Fruit fly (Drosophila melanogaster) whole organism, prepupa: ENCODE results near the gene lute.

Experiments
- Blimp-1 ChIP-seq: fragments of 200-800 bp; sonication (Bioruptor generic); optimal IDR thresholded peaks from 3 replicates; lab custom pipeline; 2017; ENCODE audit warnings: missing biosample characterization, missing genetic modification characterization, mild to moderate bottlenecking, moderate library complexity, missing genetic modification reagents
- CG10631 ChIP-seq: fragments of 200-800 bp; sonication (Bioruptor generic); optimal IDR thresholded peaks from 2 replicates; lab custom pipeline; 2016; ENCODE audit warnings: missing biosample characterization, missing genetic modification characterization
- CG11902 ChIP-seq: fragments of 200-800 bp; sonication (Bioruptor generic); optimal IDR thresholded peaks from 3 replicates; lab custom pipeline; 2016; ENCODE audit warnings: missing biosample characterization, missing genetic modification characterization
- CG15336 ChIP-seq: fragments of 200-800 bp; sonication (Bioruptor generic); IDR thresholded peaks from 2 replicates; pipeline ENCODE4 v1.3.6; 2022; ENCODE audit warnings: missing biosample characterization, missing genetic modification characterization
- CG1621 ChIP-seq: fragments of 200-800 bp; sonication (Bioruptor generic); optimal IDR thresholded peaks from 3 replicates; lab custom pipeline; 2018; ENCODE audit warnings: missing biosample characterization, mild to moderate bottlenecking, missing genetic modification characterization
- CG16779 ChIP-seq: fragments of 200-800 bp; sonication (Bioruptor generic); optimal IDR thresholded peaks from 3 replicates; lab custom pipeline; 2017; ENCODE audit warnings: missing biosample characterization, mild to moderate bottlenecking, missing genetic modification characterization
- CG3032 ChIP-seq: fragments of 200-800 bp; optimal IDR thresholded peaks from 2 replicates; lab custom pipeline; 2019; ENCODE audit warnings: missing biosample characterization, mild to moderate bottlenecking, missing genetic modification characterization, moderate library complexity
- CG34406 ChIP-seq: fragments of 200-800 bp; sonication (Bioruptor generic); optimal IDR thresholded peaks from 3 replicates; lab custom pipeline; 2016; ENCODE audit warnings: missing biosample characterization, missing genetic modification characterization
- CG3919 ChIP-seq: fragments of 200-800 bp; sonication (Bioruptor generic); optimal IDR thresholded peaks from 3 replicates; lab custom pipeline; 2016; ENCODE audit warnings: missing biosample characterization, missing genetic modification characterization
- CG4318 ChIP-seq: fragments of 200-800 bp; sonication (Bioruptor generic); optimal IDR thresholded peaks from 3 replicates; lab custom pipeline; 2017; ENCODE audit warnings: missing biosample characterization, mild to moderate bottlenecking, missing genetic modification characterization
- CG6163 ChIP-seq: fragments of 200-800 bp; sonication (Bioruptor generic); IDR thresholded peaks from 3 replicates; pipeline ENCODE4 v1.3.6; 2022; ENCODE audit warnings: missing biosample characterization, missing genetic modification characterization
- CG6276 ChIP-seq: fragments of 200-800 bp; sonication (Bioruptor generic); optimal IDR thresholded peaks from 2 replicates; lab custom pipeline; 2017; ENCODE audit warnings: missing biosample characterization, mild to moderate bottlenecking, missing genetic modification characterization
- CG6808 ChIP-seq: fragments of 200-800 bp; sonication (Bioruptor generic); optimal IDR thresholded peaks from 3 replicates; lab custom pipeline; 2017; ENCODE audit warnings: missing biosample characterization, missing genetic modification characterization, mild to moderate bottlenecking, moderate library complexity, missing genetic modification reagents
- CG8119 ChIP-seq: fragments of 200-800 bp; sonication (Bioruptor generic); IDR thresholded peaks from 3 replicates; pipeline ENCODE4 v1.3.6; 2022; ENCODE audit warnings: missing biosample characterization, missing genetic modification characterization
- CG8319 ChIP-seq: fragments of 200-800 bp; sonication (Bioruptor generic); optimal IDR thresholded peaks from 3 replicates; lab custom pipeline; 2016; ENCODE audit warnings: missing biosample characterization, missing genetic modification characterization
- CG9139 ChIP-seq: fragments of 200-800 bp; sonication (Bioruptor generic); optimal IDR thresholded peaks from 3 replicates; lab custom pipeline; 2017; ENCODE audit warnings: missing biosample characterization, mild to moderate bottlenecking, missing genetic modification characterization
- Eip75B ChIP-seq: fragments of 200-800 bp; sonication (Bioruptor generic); optimal IDR thresholded peaks from 3 replicates; lab custom pipeline; 2016; ENCODE audit warnings: missing biosample characterization, missing genetic modification characterization
- Eip78C ChIP-seq: fragments of 200-800 bp; sonication (Bioruptor generic); peaks from one replicate; lab custom pipeline; 2016; ENCODE audit warnings: missing biosample characterization, missing genetic modification characterization
- Ets96B ChIP-seq: fragments of 200-800 bp; optimal IDR thresholded peaks from 2 replicates; lab custom pipeline; 2019; ENCODE audit warnings: missing biosample characterization, mild to moderate bottlenecking, missing genetic modification characterization, moderate library complexity
- Gug ChIP-seq: fragments of 200-800 bp; sonication (Bioruptor generic); IDR thresholded peaks from 2 replicates; pipeline ENCODE4 v1.3.6; 2022; ENCODE audit warnings: missing biosample characterization, missing genetic modification characterization
- Hr38 ChIP-seq: sonication (Bioruptor generic); optimal IDR thresholded peaks from 2 replicates; lab custom pipeline; 2016; ENCODE audit warnings: missing biosample characterization, missing genetic modification characterization
- Hr39 ChIP-seq: fragments of 200-800 bp; sonication (Bioruptor generic); optimal IDR thresholded peaks from 2 replicates; lab custom pipeline; 2016; ENCODE audit warnings: missing biosample characterization, missing genetic modification characterization
- Hr4 ChIP-seq: fragments of 200-800 bp; sonication (Bioruptor generic); optimal IDR thresholded peaks from 3 replicates; lab custom pipeline; 2016; ENCODE audit warnings: missing biosample characterization, missing genetic modification characterization
- Smox ChIP-seq: fragments of 200-800 bp; sonication (Bioruptor generic); optimal IDR thresholded peaks from 3 replicates; lab custom pipeline; 2016; ENCODE audit warnings: missing biosample characterization, missing genetic modification characterization
- Sox14 ChIP-seq: fragments of 200-800 bp; sonication (Bioruptor generic); optimal IDR thresholded peaks from 3 replicates; lab custom pipeline; 2016; ENCODE audit warnings: missing biosample characterization, missing genetic modification characterization
- Sox15 ChIP-seq: fragments of 200-800 bp; sonication (Bioruptor generic); optimal IDR thresholded peaks from 3 replicates; lab custom pipeline; 2016; ENCODE audit warnings: missing biosample characterization, missing genetic modification characterization
- achi ChIP-seq: fragments of 200-800 bp; sonication (Bioruptor generic); optimal IDR thresholded peaks from 3 replicates; lab custom pipeline; 2016; ENCODE audit warnings: missing biosample characterization, missing genetic modification characterization
- acj6 ChIP-seq: fragments of 200-800 bp; sonication (Bioruptor generic); optimal IDR thresholded peaks from 3 replicates; lab custom pipeline; 2016; ENCODE audit warnings: missing biosample characterization, missing genetic modification characterization
- cyc ChIP-seq: fragments of 200-800 bp; sonication (Bioruptor generic); optimal IDR thresholded peaks from 3 replicates; lab custom pipeline; 2016; ENCODE audit warnings: missing biosample characterization, missing genetic modification characterization
- dsx ChIP-seq: fragments of 200-800 bp; optimal IDR thresholded peaks from 3 replicates; lab custom pipeline; 2019; ENCODE audit warnings: missing biosample characterization, mild to moderate bottlenecking, missing genetic modification characterization, moderate library complexity; ENCODE audit not compliant: poor library complexity, severe bottlenecking
- eg ChIP-seq: fragments of 200-800 bp; sonication (Bioruptor generic); IDR thresholded peaks from 3 replicates; pipeline ENCODE4 v1.3.6; 2022; ENCODE audit warnings: missing biosample characterization, missing genetic modification characterization
- fkh ChIP-seq: fragments of 200-800 bp; sonication (Bioruptor generic); optimal IDR thresholded peaks from 3 replicates; lab custom pipeline; 2017; ENCODE audit warnings: missing biosample characterization, mild to moderate bottlenecking, missing genetic modification characterization, moderate library complexity
- lz ChIP-seq: fragments of 200-800 bp; sonication (Bioruptor generic); optimal IDR thresholded peaks from 3 replicates; lab custom pipeline; 2016; ENCODE audit warnings: missing biosample characterization, missing genetic modification characterization
- net ChIP-seq: fragments of 200-800 bp; sonication (Bioruptor generic); optimal IDR thresholded peaks from 3 replicates; lab custom pipeline; 2016; ENCODE audit warnings: missing biosample characterization, missing genetic modification characterization
- salr ChIP-seq, 2 experiments: fragments of 200-800 bp; sonication (Bioruptor generic); optimal IDR thresholded peaks; 3 replicates each; lab custom pipeline; 2016 to 2018; ENCODE audit warnings: missing biosample characterization in 2 of 2, missing genetic modification characterization in 2 of 2, mild to moderate bottlenecking in 1 of 2
- spab ChIP-seq: fragments of 200-800 bp; sonication (Bioruptor generic); optimal IDR thresholded peaks from 2 replicates; lab custom pipeline; 2017; ENCODE audit warnings: missing biosample characterization, mild to moderate bottlenecking, missing genetic modification characterization, missing genetic modification reagents
- ss ChIP-seq, 2 experiments: fragments of 200-800 bp; sonication (Bioruptor generic); optimal IDR thresholded peaks; 2 replicates in 1 of 2; 3 replicates in 1 of 2; lab custom pipeline; 2017 to 2018; ENCODE audit warnings: mild to moderate bottlenecking in 2 of 2, missing biosample characterization in 2 of 2, missing genetic modification characterization in 2 of 2, moderate library complexity in 1 of 2
- vri ChIP-seq: fragments of 200-800 bp; sonication (Bioruptor generic); optimal IDR thresholded peaks from 3 replicates; lab custom pipeline; 2016; ENCODE audit warnings: missing biosample characterization, mild to moderate bottlenecking, missing genetic modification characterization

lute gene

dm6 chr3R:17402434-17402833, 22.7 kb downstream of the lute start, which contains the start of gene Sur-8 (continued):
- no peak for TF ChIP-seq ss (GFP tag; optimal IDR thresholded peaks at IDR 0.05; lab: Kevin White, UChicago)
- TF ChIP-seq lz: peak; percentile 55
- peak; percentile 64 for TF ChIP-seq Hr39 (GFP tag; lab: Kevin White, UChicago)
- no peak for TF ChIP-seq CG6808
- TF ChIP-seq Smox (GFP tag; lab: Kevin White, UChicago): peak; percentile 30
- peak; percentile 49 for TF ChIP-seq net (GFP tag; lab: Kevin White, UChicago)
- TF ChIP-seq CG6163 (GFP tag; lab: Robert Waterston, UW): no peak
- no peak for TF ChIP-seq Ets96B (tag; lab: Kevin White, UChicago)
- no peak for TF ChIP-seq salr (GFP tag; optimal IDR thresholded peaks at IDR 0.05; lab: Kevin White, UChicago)
- no peak for TF ChIP-seq Hr38
- peak; percentile 6 for TF ChIP-seq CG34406 (GFP tag; lab: Kevin White, UChicago)
- TF ChIP-seq CG8319: peak; percentile 38
- TF ChIP-seq CG3032 (tag; lab: Kevin White, UChicago): no peak
- TF ChIP-seq eg (GFP tag; lab: Robert Waterston, UW): no peak; the same call in 2 of the 3 replicates
- TF ChIP-seq acj6 (GFP tag; lab: Kevin White, UChicago): peak; percentile 33
- no peak for TF ChIP-seq CG1621 (tag; lab: Kevin White, UChicago)
- TF ChIP-seq CG16779: no peak
- peak; percentile 76 for TF ChIP-seq Eip78C (GFP tag; lab: Kevin White, UChicago)
- TF ChIP-seq dsx (GFP tag; lab: Kevin White, UChicago): no peak
- TF ChIP-seq CG4318 (GFP tag; lab: Kevin White, UChicago): no peak
- TF ChIP-seq, all 60 proteins: peak for 31

- TF ChIP-seq Blimp-1 (GFP tag; lab: Kevin White, UChicago): no peak
- no peak for TF ChIP-seq lz
- no peak for TF ChIP-seq CG3919 (GFP tag; lab: Kevin White, UChicago)
- TF ChIP-seq cyc (GFP tag; lab: Kevin White, UChicago): no peak
- no peak for TF ChIP-seq CG9139
- no peak for TF ChIP-seq Hr4
- TF ChIP-seq CG15336 (GFP tag; lab: Robert Waterston, UW): no peak
- no peak for TF ChIP-seq Eip75B
- no peak for TF ChIP-seq CG6276 (GFP tag; lab: Kevin White, UChicago)
- no peak for TF ChIP-seq CG10631 (GFP tag; lab: Kevin White, UChicago)
- no peak for TF ChIP-seq CG3032 (tag; lab: Kevin White, UChicago)
- TF ChIP-seq CG34406 (GFP tag; lab: Kevin White, UChicago): no peak
- no peak for TF ChIP-seq achi
- no peak for TF ChIP-seq dsx (GFP tag; lab: Kevin White, UChicago)
Observed at dm6 chr3R:17403188-17403587, 23.4 kb downstream of the lute start, which contains the start of gene CG34279. TSS of gene CG34279 (minus strand) at chr3R:17403288.

DNA sequence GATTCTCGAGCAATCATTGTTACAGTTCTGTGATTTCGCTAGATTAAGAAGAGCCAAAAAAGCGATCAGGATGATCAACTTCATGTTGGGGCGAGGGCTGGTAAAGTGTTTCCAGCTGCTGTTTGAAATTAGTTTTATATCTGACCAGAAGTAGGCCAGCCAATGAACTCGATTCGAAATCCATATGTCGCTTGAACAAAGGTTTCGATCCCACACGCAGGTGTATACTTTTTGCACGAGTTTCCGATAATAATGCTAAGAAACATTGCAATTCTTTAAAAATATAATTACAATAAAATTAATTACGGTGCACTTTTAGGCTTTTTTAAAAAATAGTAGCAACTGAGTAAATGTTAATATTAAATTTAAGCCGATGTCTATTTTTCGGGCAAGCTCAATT, 23.9 kb downstream of the lute start, which contains the start of gene CG34280:
Gene CG34280, minus strand, starts transcription at position 101 of the 400 bp plus-strand sequence.
- TF ChIP-seq Sox14 (peak; percentile 48), CG8319 (no peak)

- TF ChIP-seq CG6163 (GFP tag; lab: Robert Waterston, UW): no peak
- peak; percentile 29 for TF ChIP-seq fkh (GFP tag; lab: Kevin White, UChicago)
- TF ChIP-seq spab (GFP tag; lab: Kevin White, UChicago): no peak
- TF ChIP-seq net (GFP tag; lab: Kevin White, UChicago): no peak
- no peak for TF ChIP-seq Blimp-1 (GFP tag; lab: Kevin White, UChicago)
- TF ChIP-seq CG11902: no peak
- TF ChIP-seq vri (GFP tag; lab: Kevin White, UChicago): peak; percentile 47
- no peak for TF ChIP-seq CG10631 (GFP tag; lab: Kevin White, UChicago)
- TF ChIP-seq Gug: no peak
- no peak for TF ChIP-seq CG8119 (GFP tag; lab: Robert Waterston, UW)
- no peak for TF ChIP-seq dsx (GFP tag; lab: Kevin White, UChicago)
- no peak for TF ChIP-seq Sox15
Observed at dm6 chr3R:17404155-17404554, 24.4 kb downstream of the lute start.
